Worm (Caenorhabditis elegans) whole organism, mixed stage, embryonic: Measurements from ENCODE around the gene srt-6.

Experiments
- M03D4.4 ChIP-seq: sonication (generic microtip); optimal IDR thresholded peaks from 2 replicates; lab custom pipeline; 2017; ENCODE audit warnings: mild to moderate bottlenecking, missing genetic modification characterization, missing compliant biosample characterization
- bed-3 ChIP-seq: fragments of 200-800 bp; sonication (Bioruptor generic); optimal IDR thresholded peaks from 3 replicates; lab custom pipeline; 2018; ENCODE audit warnings: mild to moderate bottlenecking, missing genetic modification characterization, moderate library complexity, missing compliant biosample characterization
- blmp-1 ChIP-seq: fragments of 150-350 bp; optimal IDR thresholded peaks from 2 replicates; lab custom pipeline; 2014; ENCODE audit warnings: missing biosample characterization, missing genetic modification characterization
- ceh-39 ChIP-seq: fragments of 150-350 bp; optimal IDR thresholded peaks from 2 replicates; lab custom pipeline; 2014; ENCODE audit warnings: missing biosample characterization, missing genetic modification characterization
- ceh-43 ChIP-seq: fragments of 200-800 bp; sonication (Bioruptor generic); optimal IDR thresholded peaks from 2 replicates; lab custom pipeline; 2018; ENCODE audit warnings: mild to moderate bottlenecking, missing genetic modification characterization, moderate library complexity, missing compliant biosample characterization
- ceh-83 ChIP-seq: fragments of 200-800 bp; sonication (Bioruptor generic); optimal IDR thresholded peaks from 2 replicates; lab custom pipeline; 2018; ENCODE audit warnings: mild to moderate bottlenecking, missing genetic modification characterization, missing compliant biosample characterization
- ces-1 ChIP-seq: fragments of 150-350 bp; optimal IDR thresholded peaks from 2 replicates; lab custom pipeline; 2014; ENCODE audit warnings: missing biosample characterization, missing genetic modification reagents, missing genetic modification characterization
- cnd-1 ChIP-seq: fragments of 200-800 bp; sonication (Bioruptor generic); optimal IDR thresholded peaks from 2 replicates; lab custom pipeline; 2018; ENCODE audit warnings: mild to moderate bottlenecking, missing genetic modification characterization, missing compliant biosample characterization
- drap-1 ChIP-seq: fragments of 200-800 bp; sonication (Bioruptor generic); optimal IDR thresholded peaks from 3 replicates; lab custom pipeline; 2018; ENCODE audit warnings: mild to moderate bottlenecking, missing genetic modification characterization, missing compliant biosample characterization
- flh-1 ChIP-seq: fragments of 200-800 bp; sonication (Bioruptor generic); optimal IDR thresholded peaks from 2 replicates; lab custom pipeline; 2018; ENCODE audit warnings: mild to moderate bottlenecking, missing genetic modification characterization, moderate library complexity, missing compliant biosample characterization
- ham-2 ChIP-seq: fragments of 200-800 bp; sonication (Bioruptor generic); optimal IDR thresholded peaks from 2 replicates; lab custom pipeline; 2018; ENCODE audit warnings: mild to moderate bottlenecking, missing genetic modification characterization, missing compliant biosample characterization
- hlh-1 ChIP-seq: fragments of 150-350 bp; optimal IDR thresholded peaks from 2 replicates; lab custom pipeline; 2014; ENCODE audit warnings: missing biosample characterization, missing genetic modification reagents, missing genetic modification characterization
- lin-32 ChIP-seq: fragments of 200-800 bp; sonication (Bioruptor generic); optimal IDR thresholded peaks from 2 replicates; lab custom pipeline; 2018; ENCODE audit warnings: mild to moderate bottlenecking, missing genetic modification characterization, missing compliant biosample characterization
- mab-5 ChIP-seq: fragments of 150-350 bp; optimal IDR thresholded peaks from 2 replicates; lab custom pipeline; 2014; ENCODE audit warnings: missing biosample characterization, missing genetic modification characterization
- mep-1 ChIP-seq: fragments of 150-350 bp; optimal IDR thresholded peaks from 2 replicates; lab custom pipeline; 2017; ENCODE audit warnings: missing biosample characterization, missing genetic modification reagents, missing genetic modification characterization, inconsistent platforms
- mls-2 ChIP-seq: sonication (generic microtip); optimal IDR thresholded peaks from 2 replicates; lab custom pipeline; 2016; ENCODE audit warnings: mild to moderate bottlenecking, missing genetic modification characterization, moderate library complexity, missing compliant biosample characterization
- nhr-237 ChIP-seq: fragments of 150-350 bp; optimal IDR thresholded peaks from 2 replicates; lab custom pipeline; 2014; ENCODE audit warnings: missing biosample characterization, missing genetic modification characterization
- nhr-28 ChIP-seq: fragments of 150-350 bp; optimal IDR thresholded peaks from 2 replicates; lab custom pipeline; 2014; ENCODE audit warnings: missing biosample characterization, missing genetic modification characterization
- nhr-76 ChIP-seq: sonication (generic microtip); optimal IDR thresholded peaks from 2 replicates; lab custom pipeline; 2017; ENCODE audit warnings: missing biosample characterization, missing genetic modification characterization
- pha-4 ChIP-seq: fragments of 150-350 bp; optimal IDR thresholded peaks from 2 replicates; lab custom pipeline; 2018; ENCODE audit warnings: missing biosample characterization, missing genetic modification reagents, missing genetic modification characterization
- sem-2 ChIP-seq: fragments of 200-800 bp; sonication (Bioruptor generic); optimal IDR thresholded peaks from 2 replicates; lab custom pipeline; 2018; ENCODE audit warnings: mild to moderate bottlenecking, missing genetic modification characterization, missing compliant biosample characterization
- snpc-4 ChIP-seq: fragments of 150-350 bp; optimal IDR thresholded peaks from 2 replicates; lab custom pipeline; 2014; ENCODE audit warnings: missing biosample characterization, missing genetic modification characterization
- sptf-1 ChIP-seq: sonication (generic microtip); optimal IDR thresholded peaks from 2 replicates; lab custom pipeline; 2017; ENCODE audit warnings: mild to moderate bottlenecking, missing genetic modification characterization, moderate library complexity, missing compliant biosample characterization
- tbx-8 ChIP-seq: fragments of 200-800 bp; sonication (Bioruptor generic); optimal IDR thresholded peaks from 2 replicates; lab custom pipeline; 2018; ENCODE audit warnings: mild to moderate bottlenecking, missing genetic modification characterization, moderate library complexity, missing compliant biosample characterization
- unc-120 ChIP-seq: sonication (generic microtip); optimal IDR thresholded peaks from 2 replicates; lab custom pipeline; 2017; ENCODE audit warnings: missing genetic modification characterization, missing compliant biosample characterization; ENCODE audit not compliant: poor library complexity, severe bottlenecking
- unc-39 ChIP-seq: fragments of 150-350 bp; optimal IDR thresholded peaks from 2 replicates; lab custom pipeline; 2014; ENCODE audit warnings: missing biosample characterization, missing genetic modification characterization
- zip-8 ChIP-seq: fragments of 150-350 bp; optimal IDR thresholded peaks from 2 replicates; lab custom pipeline; 2014; ENCODE audit warnings: missing biosample characterization, missing genetic modification characterization
- ztf-11 ChIP-seq: fragments of 150-350 bp; optimal IDR thresholded peaks from 2 replicates; lab custom pipeline; 2014; ENCODE audit warnings: missing biosample characterization, missing genetic modification characterization

srt-6 gene

DNA sequence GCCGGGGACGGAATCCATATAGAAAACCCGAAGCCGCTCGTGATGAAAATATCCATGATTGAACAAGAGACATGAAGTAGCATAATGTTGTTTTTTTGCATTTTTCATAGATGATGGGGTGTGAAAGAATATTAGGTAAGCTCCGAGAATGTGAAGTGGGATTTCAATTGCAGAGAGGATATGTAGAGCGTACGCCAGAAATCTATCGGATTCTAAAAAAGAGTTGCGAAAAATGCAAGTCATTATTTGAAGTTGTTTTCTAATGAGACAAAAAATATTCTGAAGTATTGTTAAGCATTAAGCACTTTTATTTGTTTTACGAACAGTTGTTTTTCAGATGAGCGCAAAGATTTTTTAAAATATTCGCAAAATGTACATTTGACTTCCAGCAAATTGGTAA, 15.7 kb upstream of the srt-6 start, which contains the start of gene F18E3.10:
F18E3.10 (minus strand) TSS at position 101 of the 400 bp plus-strand sequence.
- TF ChIP-seq drap-1: no peak
- no peak for TF ChIP-seq mls-2 (tag; lab: Kevin White, UChicago)
- no peak for TF ChIP-seq ztf-11
- TF ChIP-seq snpc-4 (tag; lab: Kevin White, UChicago): no peak
- TF ChIP-seq nhr-237: no peak
- no peak for TF ChIP-seq tbx-8 (GFP tag; lab: Kevin White, UChicago)
- no peak for TF ChIP-seq hlh-1
- TF ChIP-seq ham-2 (GFP tag; lab: Kevin White, UChicago): no peak
- no peak for TF ChIP-seq ceh-43 (GFP tag; lab: Kevin White, UChicago)
- no peak for TF ChIP-seq mep-1 (tag; lab: Kevin White, UChicago)

DNA sequence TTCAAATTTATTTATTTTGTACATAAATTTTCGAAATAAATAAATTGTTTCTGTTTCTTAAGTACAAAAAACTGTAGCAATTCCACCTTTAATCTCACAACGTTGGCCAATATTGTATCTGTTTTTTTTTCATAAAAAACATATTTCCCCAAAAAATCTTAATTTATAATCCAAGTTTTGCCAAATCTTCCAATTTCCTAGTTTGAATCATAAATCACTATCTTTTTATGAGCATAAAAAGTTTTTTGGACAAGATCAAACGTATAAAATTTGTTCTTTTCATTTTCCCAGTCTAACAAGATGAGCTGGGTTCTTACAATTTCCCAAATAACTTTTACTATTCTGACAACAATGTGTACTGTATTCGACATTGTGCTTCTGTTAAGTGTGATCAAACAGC, 11.5 kb upstream of the srt-6 start, which contains the start of gene srxa-4:
srxa-4 (plus strand) TSS at position 301 of the 400 bp plus-strand sequence.
- TF ChIP-seq unc-39 (tag; lab: Kevin White, UChicago): no peak
- no peak for TF ChIP-seq sem-2 (GFP tag; lab: Kevin White, UChicago)
- TF ChIP-seq nhr-28 (tag; lab: Kevin White, UChicago): no peak
- TF ChIP-seq M03D4.4 (tag; lab: Kevin White, UChicago): no peak
- no peak for TF ChIP-seq mab-5 (tag; lab: Kevin White, UChicago)
- TF ChIP-seq ceh-83 (GFP tag; lab: Kevin White, UChicago): no peak
- no peak for TF ChIP-seq lin-32 (GFP tag; lab: Kevin White, UChicago)
- no peak for TF ChIP-seq cnd-1
- no peak for TF ChIP-seq nhr-237
- TF ChIP-seq tbx-8 (GFP tag; lab: Kevin White, UChicago): no peak
- TF ChIP-seq ceh-39 (tag; lab: Kevin White, UChicago): no peak
- no peak for TF ChIP-seq unc-120 (tag; lab: Kevin White, UChicago)
- no peak for TF ChIP-seq blmp-1 (tag; lab: Kevin White, UChicago)
- no peak for TF ChIP-seq ceh-43 (GFP tag; lab: Kevin White, UChicago)

ce11 chrV:7417018-7417716, 8.6 kb upstream of the srt-6 start, which contains the start of gene srw-67:
TSS of gene srw-67 (plus strand) at chrV:7417660.
- no peak for TF ChIP-seq drap-1
- no peak for TF ChIP-seq mep-1 (tag; lab: Kevin White, UChicago)
- TF ChIP-seq unc-120 (tag; lab: Kevin White, UChicago): no peak
- no peak for TF ChIP-seq ceh-43 (GFP tag; lab: Kevin White, UChicago)
- no peak for TF ChIP-seq pha-4 (tag; lab: Kevin White, UChicago)
- TF ChIP-seq blmp-1 (tag; lab: Kevin White, UChicago): no peak
- no peak for TF ChIP-seq tbx-8 (GFP tag; lab: Kevin White, UChicago)
- TF ChIP-seq nhr-76 (tag; lab: Kevin White, UChicago): no peak
- no peak for TF ChIP-seq snpc-4 (tag; lab: Kevin White, UChicago)
- TF ChIP-seq flh-1 (GFP tag; lab: Kevin White, UChicago): no peak
- no peak for TF ChIP-seq zip-8 (tag; lab: Kevin White, UChicago)
- no peak for TF ChIP-seq lin-32 (GFP tag; lab: Kevin White, UChicago)
- TF ChIP-seq sptf-1: no peak
- no peak for TF ChIP-seq mab-5 (tag; lab: Kevin White, UChicago)
- no peak for TF ChIP-seq mls-2 (tag; lab: Kevin White, UChicago)
- no peak for TF ChIP-seq bed-3 (GFP tag; lab: Kevin White, UChicago)

DNA sequence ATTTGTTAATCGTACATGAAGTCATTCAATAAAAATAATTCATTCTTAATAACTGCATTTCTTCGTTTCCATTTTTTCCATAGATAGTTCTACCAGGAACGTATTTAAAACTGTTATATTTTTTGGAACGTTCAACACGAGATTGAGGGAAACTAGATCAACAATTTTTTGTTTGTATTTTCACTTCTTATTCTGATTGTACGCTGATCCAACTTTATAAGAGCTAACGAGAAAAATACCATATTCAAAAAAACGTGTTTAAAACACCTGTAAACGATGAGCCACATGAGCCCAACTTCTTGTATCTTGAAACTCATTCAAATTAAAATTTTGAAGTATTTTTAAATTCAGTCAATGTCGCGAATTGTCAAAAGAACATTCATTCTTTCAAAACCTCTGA, 8.0 kb upstream of the srt-6 start:
- TF ChIP-seq lin-32 (GFP tag; lab: Kevin White, UChicago) (no peak), M03D4.4 (tag; lab: Kevin White, UChicago) (no peak), drap-1 (no peak), sem-2 (GFP tag; lab: Kevin White, UChicago) (no peak), unc-120 (tag; lab: Kevin White, UChicago) (no peak), cnd-1 (no peak), ces-1 (GFP tag; lab: Kevin White, UChicago) (no peak), pha-4 (tag; lab: Kevin White, UChicago) (no peak), nhr-237 (no peak), snpc-4 (tag; lab: Kevin White, UChicago) (no peak), ceh-43 (GFP tag; lab: Kevin White, UChicago) (no peak), hlh-1 (no peak)
